Fruit fly (Drosophila melanogaster): ENCODE measurements around the gene loaf.

loaf gene

dm6 chr3L:11717300-11717699 lies 48.7 kb downstream of the loaf start:
- TF ChIP-seq CG6808 (GFP tag; optimal IDR thresholded peaks at IDR 0.05) (peak; percentile 14), Sox15 (GFP tag; optimal IDR thresholded peaks at IDR 0.05) (no peak)

- TF ChIP-seq Smox (GFP tag; optimal IDR thresholded peaks at IDR 0.05) (no peak), eg (GFP tag; IDR thresholded peaks at IDR 0.05) (0 out of 3 replicates have a peak, but pooled peaks have one; percentile 9)
Measured at dm6 chr3L:11716899-11717298, 49.1 kb downstream of the loaf start.

DNA sequence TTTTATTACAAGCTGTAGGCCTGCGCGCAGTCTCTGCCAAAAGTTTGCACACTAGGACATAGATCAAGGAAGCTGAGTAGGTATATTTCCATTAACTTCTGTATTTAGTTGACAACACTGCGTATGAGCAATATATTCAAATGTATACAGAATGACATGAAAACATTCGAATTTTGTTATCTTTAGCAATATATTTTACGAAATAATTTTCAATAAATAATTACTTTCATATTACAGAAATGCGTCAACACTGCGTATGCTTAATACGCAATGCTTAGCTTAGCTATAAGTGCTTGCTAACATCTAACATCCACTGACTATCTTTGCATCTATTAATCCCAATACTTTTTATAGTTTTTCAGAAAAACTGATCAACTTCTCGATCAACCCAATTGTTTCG lies 49.6 kb downstream of the loaf start:
- TF ChIP-seq Sox15 (GFP tag; optimal IDR thresholded peaks at IDR 0.05) (no peak), Eip78C (GFP tag) (peak; percentile 70), CG6792 (GFP tag; optimal IDR thresholded peaks at IDR 0.05) (no peak), CG6808 (GFP tag; optimal IDR thresholded peaks at IDR 0.05) (peak; percentile 49), CG6163 (GFP tag; IDR thresholded peaks at IDR 0.05) (no peak), esn (GFP tag; optimal IDR thresholded peaks at IDR 0.05) (no peak), CG9139 (GFP tag; optimal IDR thresholded peaks at IDR 0.05) (no peak), CG10631 (GFP tag; optimal IDR thresholded peaks at IDR 0.05) (no peak), CG10669 (GFP tag; optimal IDR thresholded peaks at IDR 0.05) (peak; percentile 29), svp (GFP tag) (no peak), CG34406 (GFP tag; optimal IDR thresholded peaks at IDR 0.05) (no peak), CG8319 (GFP tag; optimal IDR thresholded peaks at IDR 0.05) (no peak), achi (GFP tag; optimal IDR thresholded peaks at IDR 0.05) (peak; percentile 3), CG7368 (GFP tag; optimal IDR thresholded peaks at IDR 0.05) (no peak), salr (GFP tag; optimal IDR thresholded peaks at IDR 0.05) (peak in 1 of 2 experiments; percentile 2), CG1621 (tag; optimal IDR thresholded peaks at IDR 0.05) (no peak), CG3032 (tag; optimal IDR thresholded peaks at IDR 0.05) (peak; percentile 29), Sox14 (GFP tag; optimal IDR thresholded peaks at IDR 0.05) (no peak), Smox (GFP tag; optimal IDR thresholded peaks at IDR 0.05) (no peak), eg (GFP tag; IDR thresholded peaks at IDR 0.05) (0 out of 3 replicates have a peak, but pooled peaks have one; percentile 9), ss (GFP tag; optimal IDR thresholded peaks at IDR 0.05) (peak; percentile 26 to 48), Ets96B (tag; optimal IDR thresholded peaks at IDR 0.05) (peak; percentile 4), fd85E (GFP tag; optimal IDR thresholded peaks at IDR 0.05) (no peak), CG8632 (GFP tag; optimal IDR thresholded peaks at IDR 0.05) (no peak), CG6276 (GFP tag; optimal IDR thresholded peaks at IDR 0.05) (no peak), acj6 (GFP tag; optimal IDR thresholded peaks at IDR 0.05) (no peak), CG6854 (GFP tag; optimal IDR thresholded peaks at IDR 0.05) (no peak), dac (GFP tag; optimal IDR thresholded peaks at IDR 0.05) (no peak), CG32006 (GFP tag; optimal IDR thresholded peaks at IDR 0.05) (peak; percentile 30), Hr38 (GFP tag; optimal IDR thresholded peaks at IDR 0.05) (no peak), Eip75B (GFP tag; optimal IDR thresholded peaks at IDR 0.05) (no peak), Sox102F (GFP tag; optimal IDR thresholded peaks at IDR 0.05) (no peak), net (GFP tag; optimal IDR thresholded peaks at IDR 0.05) (peak; percentile 16), CG16779 (tag; optimal IDR thresholded peaks at IDR 0.05) (no peak), dsx (GFP tag; optimal IDR thresholded peaks at IDR 0.05; ENCODE audit: poor library complexity, severe bottlenecking) (peak; percentile 20), Eip93F (GFP tag; optimal IDR thresholded peaks at IDR 0.05) (no peak), cyc (GFP tag; optimal IDR thresholded peaks at IDR 0.05) (no peak), fd59A (GFP tag; optimal IDR thresholded peaks at IDR 0.05) (peak; percentile 11), lz (GFP tag; optimal IDR thresholded peaks at IDR 0.05) (no peak)
